Worm (Caenorhabditis elegans) whole organism, late embryonic: ENCODE results near the gene str-37.

Experiments
- K09A11.1 ChIP-seq: sonication (generic microtip); optimal IDR thresholded peaks from 2 replicates; lab custom pipeline; 2017; ENCODE audit warnings: antibody characterized with exemption, mild to moderate bottlenecking, missing genetic modification characterization, missing compliant biosample characterization; ENCODE audit not compliant: insufficient read depth
- Y22D7AL.16 ChIP-seq: sonication (generic microtip); optimal IDR thresholded peaks from 2 replicates; lab custom pipeline; 2016; ENCODE audit warnings: missing genetic modification characterization, missing compliant biosample characterization
- ama-1 ChIP-seq: fragments of 150-350 bp; optimal IDR thresholded peaks from 2 replicates; lab custom pipeline; 2014
- ceh-24 ChIP-seq: sonication (generic microtip); optimal IDR thresholded peaks from 2 replicates; lab custom pipeline; 2016; ENCODE audit warnings: mild to moderate bottlenecking, missing genetic modification characterization, missing compliant biosample characterization
- ceh-6 ChIP-seq: fragments of 200-800 bp; sonication (Bioruptor generic); optimal IDR thresholded peaks from 2 replicates; lab custom pipeline; 2018; ENCODE audit warnings: mild to moderate bottlenecking, missing genetic modification characterization, missing compliant biosample characterization
- fkh-10 ChIP-seq: fragments of 150-350 bp; optimal IDR thresholded peaks from 2 replicates; lab custom pipeline; 2014; ENCODE audit warnings: missing biosample characterization, missing genetic modification reagents, missing genetic modification characterization
- hlh-8 ChIP-seq: sonication (generic microtip); optimal IDR thresholded peaks from 2 replicates; lab custom pipeline; 2016; ENCODE audit warnings: missing genotype, missing genetic modification characterization, missing compliant biosample characterization
- nhr-11 ChIP-seq: fragments of 150-350 bp; optimal IDR thresholded peaks from 2 replicates; lab custom pipeline; 2014; ENCODE audit warnings: missing biosample characterization, missing genetic modification characterization
- pat-9 ChIP-seq: fragments of 200-800 bp; sonication (Bioruptor generic); optimal IDR thresholded peaks from 2 replicates; lab custom pipeline; 2018; ENCODE audit warnings: mild to moderate bottlenecking, missing genetic modification characterization, moderate library complexity, missing compliant biosample characterization
- pha-4 ChIP-seq: fragments of 150-350 bp; optimal IDR thresholded peaks from 2 replicates; lab custom pipeline; 2018; ENCODE audit warnings: missing biosample characterization, missing genetic modification reagents, missing genetic modification characterization
- pqm-1 ChIP-seq: sonication (generic microtip); optimal IDR thresholded peaks from 2 replicates; lab custom pipeline; 2016; ENCODE audit warnings: missing genetic modification characterization, missing compliant biosample characterization
- sox-4 ChIP-seq: sonication (generic microtip); optimal IDR thresholded peaks from 2 replicates; lab custom pipeline; 2017; ENCODE audit warnings: mild to moderate bottlenecking, missing genetic modification characterization, inconsistent platforms, missing compliant biosample characterization
- ztf-16 ChIP-seq: sonication (generic microtip); optimal IDR thresholded peaks from 2 replicates; lab custom pipeline; 2017; ENCODE audit warnings: missing genetic modification characterization, missing compliant biosample characterization

DNA sequence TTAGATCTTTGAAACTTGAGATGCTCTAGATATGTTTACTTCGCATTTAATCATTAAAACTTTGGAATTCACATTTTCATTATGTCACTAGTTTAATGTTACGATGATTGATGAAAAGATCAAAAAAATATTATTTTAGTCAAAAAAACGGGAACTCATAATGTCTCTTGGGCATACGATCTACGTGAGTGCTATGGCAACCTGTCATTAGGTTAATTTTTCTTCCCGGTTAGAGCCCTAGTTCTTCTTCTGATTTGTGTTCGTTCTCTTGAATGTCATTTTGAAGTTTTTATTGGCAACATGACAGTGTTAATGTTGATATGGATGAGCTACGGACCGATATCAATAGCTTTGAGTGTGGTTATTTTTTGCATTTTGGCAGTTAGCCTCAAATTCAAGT, 35.9 kb downstream of the str-37 start, which contains the start of gene srg-46:
- TF ChIP-seq fkh-10 (GFP tag; lab: Kevin White, UChicago) (no peak), hlh-8 (no peak), ama-1 (lab: Kevin White, UChicago) (no peak), ceh-6 (no peak), Y22D7AL.16 (tag; lab: Kevin White, UChicago) (no peak), nhr-11 (tag; lab: Kevin White, UChicago) (no peak), K09A11.1 (tag; lab: Kevin White, UChicago) (no peak), ceh-24 (tag; lab: Kevin White, UChicago) (no peak), pqm-1 (no peak), pha-4 (tag; lab: Kevin White, UChicago) (no peak), sox-4 (tag; lab: Kevin White, UChicago) (no peak), pat-9 (tag; lab: Kevin White, UChicago) (no peak), ztf-16 (tag; lab: Kevin White, UChicago) (no peak)
